Fruit fly (Drosophila melanogaster) whole organism, embryonic: ENCODE measurements around the gene st.

ENCODE experiments used
- Abd-B ChIP-seq: fragments of 200-800 bp; sonication (Bioruptor generic); optimal IDR thresholded peaks from 2 replicates; lab custom pipeline; 2018; ENCODE audit warnings: missing biosample characterization, mild to moderate bottlenecking, missing genetic modification characterization, moderate library complexity
- CG10267 ChIP-seq: fragments of 200-800 bp; sonication (Bioruptor generic); optimal IDR thresholded peaks from 2 replicates; lab custom pipeline; 2018; ENCODE audit warnings: missing biosample characterization, mild to moderate bottlenecking, missing genetic modification characterization, moderate library complexity
- CG10565 ChIP-seq: fragments of 200-800 bp; sonication (Bioruptor generic); optimal IDR thresholded peaks from 3 replicates; lab custom pipeline; 2016; ENCODE audit warnings: missing biosample characterization, mild to moderate bottlenecking, missing genetic modification characterization
- CG12236 ChIP-seq: fragments of 200-800 bp; sonication (Bioruptor generic); optimal IDR thresholded peaks from 2 replicates; lab custom pipeline; 2016; ENCODE audit warnings: missing biosample characterization, missing genetic modification characterization
- CG15601 ChIP-seq: fragments of 200-800 bp; sonication (Bioruptor generic); optimal IDR thresholded peaks from 3 replicates; lab custom pipeline; 2019; ENCODE audit warnings: missing biosample characterization, mild to moderate bottlenecking, missing genetic modification characterization, moderate library complexity
- CG17186 ChIP-seq: fragments of 200-800 bp; sonication (Bioruptor generic); optimal IDR thresholded peaks from 3 replicates; lab custom pipeline; 2017; ENCODE audit warnings: missing biosample characterization, missing genetic modification reagents, missing genetic modification characterization
- CG17802 ChIP-seq: fragments of 200-800 bp; sonication (Bioruptor generic); optimal IDR thresholded peaks from 2 replicates; lab custom pipeline; 2018; ENCODE audit warnings: missing biosample characterization, mild to moderate bottlenecking, missing genetic modification characterization, moderate library complexity
- CG18262 ChIP-seq: fragments of 200-800 bp; optimal IDR thresholded peaks from 3 replicates; lab custom pipeline; 2019; ENCODE audit warnings: missing biosample characterization, mild to moderate bottlenecking, missing genetic modification characterization, moderate library complexity
- CG18476 ChIP-seq: fragments of 200-800 bp; sonication (Bioruptor generic); optimal IDR thresholded peaks from 2 replicates; lab custom pipeline; 2016; ENCODE audit warnings: missing biosample characterization, mild to moderate bottlenecking, missing genetic modification characterization
- CG2120 ChIP-seq: fragments of 200-800 bp; sonication (Bioruptor generic); optimal IDR thresholded peaks from 3 replicates; lab custom pipeline; 2016; ENCODE audit warnings: missing biosample characterization, missing genetic modification characterization
- CG30431 ChIP-seq: fragments of 200-800 bp; sonication (Bioruptor generic); optimal IDR thresholded peaks from 2 replicates; lab custom pipeline; 2017; ENCODE audit warnings: missing biosample characterization, missing genetic modification characterization
- CG3065 ChIP-seq: fragments of 200-800 bp; sonication (Bioruptor generic); optimal IDR thresholded peaks from 2 replicates; lab custom pipeline; 2016; ENCODE audit warnings: missing biosample characterization, missing genetic modification characterization
- CG34224 ChIP-seq: fragments of 200-800 bp; sonication (Bioruptor generic); IDR thresholded peaks from 3 replicates; pipeline ENCODE4 v1.3.6; 2022; ENCODE audit warnings: missing biosample characterization, missing genetic modification characterization; ENCODE audit not compliant: partially characterized antibody
- CG4328 ChIP-seq: fragments of 200-800 bp; sonication (Bioruptor generic); optimal IDR thresholded peaks from 3 replicates; lab custom pipeline; 2017; ENCODE audit warnings: missing biosample characterization, missing genetic modification reagents, missing genetic modification characterization
- CG6254 ChIP-seq: fragments of 200-800 bp; sonication (Bioruptor generic); optimal IDR thresholded peaks from 3 replicates; lab custom pipeline; 2017; ENCODE audit warnings: mild to moderate bottlenecking, missing biosample characterization, missing genetic modification reagents, missing genetic modification characterization
- CG7928 ChIP-seq: fragments of 200-800 bp; sonication (Bioruptor generic); optimal IDR thresholded peaks from 2 replicates; lab custom pipeline; 2017; ENCODE audit warnings: missing biosample characterization, mild to moderate bottlenecking, missing genetic modification characterization
- CG9797 ChIP-seq: fragments of 200-800 bp; sonication (Bioruptor generic); optimal IDR thresholded peaks from 3 replicates; lab custom pipeline; 2018; ENCODE audit warnings: missing biosample characterization, mild to moderate bottlenecking, missing genetic modification characterization
- Dad ChIP-seq: fragments of 200-800 bp; sonication (Bioruptor generic); optimal IDR thresholded peaks from 3 replicates; lab custom pipeline; 2016; ENCODE audit warnings: missing biosample characterization, missing genetic modification characterization
- Dek ChIP-seq: fragments of 200-800 bp; sonication (Bioruptor generic); optimal IDR thresholded peaks from 3 replicates; lab custom pipeline; 2019; ENCODE audit warnings: missing biosample characterization, mild to moderate bottlenecking, missing genetic modification characterization, moderate library complexity
- Dip3 ChIP-seq: fragments of 200-800 bp; sonication (Bioruptor generic); optimal IDR thresholded peaks from 3 replicates; lab custom pipeline; 2016; ENCODE audit warnings: missing biosample characterization, missing genetic modification characterization
- Dll ChIP-seq: fragments of 200-800 bp; sonication (Bioruptor generic); IDR thresholded peaks from 4 replicates; pipeline ENCODE4 v1.3.6; 2022; ENCODE audit warnings: missing biosample characterization, missing genetic modification characterization; ENCODE audit not compliant: partially characterized antibody
- Fer1 ChIP-seq: fragments of 200-800 bp; sonication (Bioruptor generic); optimal IDR thresholded peaks from 2 replicates; lab custom pipeline; 2017; ENCODE audit warnings: missing biosample characterization, mild to moderate bottlenecking, missing genetic modification characterization
- Hmx ChIP-seq: fragments of 200-800 bp; sonication (Bioruptor generic); optimal IDR thresholded peaks from 2 replicates; lab custom pipeline; 2016; ENCODE audit warnings: missing biosample characterization, missing genetic modification characterization
- Max ChIP-seq: fragments of 200-800 bp; sonication (Bioruptor generic); optimal IDR thresholded peaks from 2 replicates; lab custom pipeline; 2016; ENCODE audit warnings: missing biosample characterization, mild to moderate bottlenecking, missing genetic modification characterization
- NfI ChIP-seq: fragments of 200-800 bp; sonication (Bioruptor generic); optimal IDR thresholded peaks from 3 replicates; lab custom pipeline; 2018; ENCODE audit warnings: missing biosample characterization, mild to moderate bottlenecking, missing genetic modification characterization, moderate library complexity
- PHDP ChIP-seq: fragments of 200-800 bp; sonication (Bioruptor generic); optimal IDR thresholded peaks from 3 replicates; lab custom pipeline; 2018; ENCODE audit warnings: missing biosample characterization, mild to moderate bottlenecking, missing genetic modification characterization, moderate library complexity
- Pdp1 ChIP-seq, 2 experiments: fragments of 200-800 bp; sonication (Bioruptor generic); optimal IDR thresholded peaks; 3 replicates each; lab custom pipeline; 2016; ENCODE audit warnings: missing biosample characterization in 2 of 2, missing genetic modification characterization in 2 of 2, mild to moderate bottlenecking in 1 of 2, moderate library complexity in 1 of 2
- Side ChIP-seq: fragments of 200-800 bp; sonication (Bioruptor generic); optimal IDR thresholded peaks from 2 replicates; lab custom pipeline; 2016; ENCODE audit warnings: missing biosample characterization, missing genetic modification characterization
- Trl ChIP-seq, 3 experiments: fragments of >200 bp in 2 of 3; fragments of 200-800 bp in 1 of 3; sonication (Bioruptor generic) in 1 of 3; optimal IDR thresholded peaks; 2 replicates in 1 of 3; 3 replicates in 2 of 3; lab custom pipeline; 2016 to 2017; ENCODE audit warnings: missing biosample characterization in 1 of 3, missing genetic modification characterization in 1 of 3
- abd-A ChIP-seq: fragments of 200-800 bp; sonication (Bioruptor generic); optimal IDR thresholded peaks from 3 replicates; lab custom pipeline; 2019; ENCODE audit warnings: missing biosample characterization, mild to moderate bottlenecking, missing genetic modification characterization, moderate library complexity
- ap ChIP-seq: fragments of 200-800 bp; sonication (Bioruptor generic); IDR thresholded peaks from 2 replicates; pipeline ENCODE4 v1.3.6; 2022; ENCODE audit warnings: missing biosample characterization, missing genetic modification characterization
- cas ChIP-seq: fragments of 200-800 bp; sonication (Bioruptor generic); IDR thresholded peaks from 2 replicates; pipeline ENCODE4 v1.3.6; 2022; ENCODE audit warnings: missing biosample characterization, missing genetic modification characterization
- chm ChIP-seq: fragments of 200-800 bp; sonication (Bioruptor generic); IDR thresholded peaks from 2 replicates; pipeline ENCODE4 v1.3.6; 2022; ENCODE audit warnings: missing biosample characterization, missing genetic modification characterization
- ems ChIP-seq: fragments of 200-800 bp; sonication (Bioruptor generic); optimal IDR thresholded peaks from 3 replicates; lab custom pipeline; 2016; ENCODE audit warnings: missing biosample characterization, missing genetic modification characterization
- en ChIP-seq: fragments of 200-800 bp; sonication (Bioruptor generic); optimal IDR thresholded peaks from 2 replicates; lab custom pipeline; 2016; ENCODE audit warnings: missing biosample characterization, missing genetic modification characterization
- jing ChIP-seq: fragments of 200-800 bp; sonication (Bioruptor generic); optimal IDR thresholded peaks from 2 replicates; lab custom pipeline; 2018; ENCODE audit warnings: missing biosample characterization, mild to moderate bottlenecking, missing genetic modification characterization
- jumu ChIP-seq: fragments of 200-800 bp; sonication (Bioruptor generic); optimal IDR thresholded peaks from 3 replicates; lab custom pipeline; 2016; ENCODE audit warnings: missing biosample characterization, missing genetic modification characterization
- kah ChIP-seq: fragments of 200-800 bp; sonication (Bioruptor generic); optimal IDR thresholded peaks from 2 replicates; lab custom pipeline; 2018; ENCODE audit warnings: missing biosample characterization, mild to moderate bottlenecking, missing genetic modification characterization
- klu ChIP-seq: fragments of 200-800 bp; sonication (Bioruptor generic); IDR thresholded peaks from 2 replicates; pipeline ENCODE4 v1.3.6; 2022; ENCODE audit warnings: missing biosample characterization, missing genetic modification characterization
- mirr ChIP-seq: fragments of 200-800 bp; sonication (Bioruptor generic); optimal IDR thresholded peaks from 3 replicates; lab custom pipeline; 2018; ENCODE audit warnings: missing biosample characterization, mild to moderate bottlenecking, missing genetic modification characterization
- org-1 ChIP-seq: fragments of 200-800 bp; sonication (Bioruptor generic); optimal IDR thresholded peaks from 2 replicates; lab custom pipeline; 2017; ENCODE audit warnings: missing biosample characterization, missing genetic modification characterization
- phol ChIP-seq: fragments of 200-800 bp; sonication (Bioruptor generic); optimal IDR thresholded peaks from 3 replicates; lab custom pipeline; 2018; ENCODE audit warnings: missing biosample characterization, mild to moderate bottlenecking, missing genetic modification characterization, moderate library complexity
- pnt ChIP-seq: fragments of 200-800 bp; sonication (Bioruptor generic); optimal IDR thresholded peaks from 3 replicates; lab custom pipeline; 2016; ENCODE audit warnings: missing biosample characterization, missing genetic modification characterization
- sens-2 ChIP-seq: fragments of 200-800 bp; sonication (Bioruptor generic); IDR thresholded peaks from 2 replicates; pipeline ENCODE4 v1.3.6; 2022; ENCODE audit warnings: missing biosample characterization, missing genetic modification characterization
- so ChIP-seq: fragments of 200-800 bp; sonication (Bioruptor generic); IDR thresholded peaks from 3 replicates; pipeline ENCODE4 v1.3.6; 2022; ENCODE audit warnings: missing biosample characterization, missing genetic modification characterization
- sqz ChIP-seq: fragments of 200-800 bp; sonication (Bioruptor generic); optimal IDR thresholded peaks from 3 replicates; lab custom pipeline; 2018; ENCODE audit warnings: missing biosample characterization, mild to moderate bottlenecking, missing genetic modification characterization
- tll ChIP-seq, 2 experiments: fragments of 200-800 bp in 1 of 2; fragments of >200 bp in 1 of 2; sonication (Bioruptor generic) in 1 of 2; optimal IDR thresholded peaks; 2 replicates each; lab custom pipeline; 2017 to 2019; ENCODE audit warnings: missing biosample characterization in 2 of 2, missing genetic modification characterization in 2 of 2, mild to moderate bottlenecking in 1 of 2, moderate library complexity in 1 of 2
- trem ChIP-seq: fragments of 200-800 bp; optimal IDR thresholded peaks from 3 replicates; lab custom pipeline; 2019; ENCODE audit warnings: missing biosample characterization, mild to moderate bottlenecking, missing genetic modification characterization, moderate library complexity
- ttk ChIP-seq: fragments of 200-800 bp; sonication (Bioruptor generic); IDR thresholded peaks from 2 replicates; pipeline ENCODE4 v2.1.2; 2022; ENCODE audit warnings: missing biosample characterization, missing genetic modification characterization
- zfh2 ChIP-seq: fragments of 200-800 bp; sonication (Bioruptor generic); optimal IDR thresholded peaks from 2 replicates; lab custom pipeline; 2016; ENCODE audit warnings: missing biosample characterization, missing genetic modification characterization

The st gene

dm6 chr3L:16533932-16534331 is 36.5 kb downstream of the st start (continued):
- TF ChIP-seq ttk (GFP tag; lab: Robert Waterston, UW), result peak; percentile 44; the same call in 1 of the 2 replicates
- peak; percentile 81 for TF ChIP-seq CG18476 (GFP tag; lab: Kevin White, UChicago)
- TF ChIP-seq CG10565 (GFP tag; lab: Kevin White, UChicago), result peak; percentile 18
- TF ChIP-seq jing, result peak; percentile 60
- peak; percentile 88 for TF ChIP-seq PHDP
- peak; percentile 70 for TF ChIP-seq CG4328
- TF ChIP-seq CG18262 (tag; lab: Kevin White, UChicago), result peak; percentile 87
- peak; percentile 92 for TF ChIP-seq phol (tag; lab: Kevin White, UChicago)
- TF ChIP-seq trem (tag; lab: Kevin White, UChicago), result peak; percentile 75
- TF ChIP-seq Side, result peak; percentile 66
- TF ChIP-seq pnt (GFP tag; lab: Kevin White, UChicago), result peak; percentile 62
- TF ChIP-seq CG6254, result peak; percentile 57
- peak; percentile 79 for TF ChIP-seq Abd-B
- TF ChIP-seq ems, result peak; percentile 49
- TF ChIP-seq chm, result no peak; the same call in 1 of the 2 replicates
- TF ChIP-seq abd-A, result peak; percentile 37
- no peak for TF ChIP-seq Hmx
- TF ChIP-seq en (GFP tag; lab: Kevin White, UChicago), result peak; percentile 43
- TF ChIP-seq Trl (optimal IDR thresholded peaks at IDR 0.05; lab: Kevin White, UChicago), result no peak
- peak; percentile 53 for TF ChIP-seq Trl (GFP tag; optimal IDR thresholded peaks at IDR 0.05; lab: Kevin White, UChicago)
- no peak for TF ChIP-seq cas
- TF ChIP-seq CG17186 (GFP tag; lab: Kevin White, UChicago), result peak; percentile 6
- peak; percentile 49; the same call in 1 of the 2 replicates for TF ChIP-seq ap (GFP tag; lab: Robert Waterston, UW)
- no peak for TF ChIP-seq sens-2 (GFP tag; lab: Robert Waterston, UW)
- TF ChIP-seq NfI (GFP tag; lab: Kevin White, UChicago), result peak; percentile 85
- TF ChIP-seq CG10267 (tag; lab: Kevin White, UChicago), result peak; percentile 74
- peak; percentile 68 for TF ChIP-seq Dek (tag; lab: Kevin White, UChicago)
- peak; percentile 67 for TF ChIP-seq jumu (GFP tag; lab: Kevin White, UChicago)
- peak; percentile 73 for TF ChIP-seq org-1 (GFP tag; lab: Kevin White, UChicago)
- TF ChIP-seq CG30431 (GFP tag; lab: Kevin White, UChicago), result peak; percentile 70
- TF ChIP-seq klu (GFP tag; lab: Robert Waterston, UW), result peak; percentile 63; the same call in 1 of the 2 replicates
- TF ChIP-seq CG7928 (GFP tag; lab: Kevin White, UChicago), result peak; percentile 9
- no peak for TF ChIP-seq CG34224 (GFP tag; lab: Robert Waterston, UW)
- TF ChIP-seq sqz (GFP tag; lab: Kevin White, UChicago), result peak; percentile 69
- TF ChIP-seq CG17802 (tag; lab: Kevin White, UChicago), result peak; percentile 53
- TF ChIP-seq kah (GFP tag; lab: Kevin White, UChicago), result peak; percentile 53
- TF ChIP-seq Max (GFP tag; lab: Kevin White, UChicago), result peak; percentile 80
- peak; percentile 57 for TF ChIP-seq Dip3
- TF ChIP-seq Dad (GFP tag; lab: Kevin White, UChicago), result peak; percentile 23
- no peak for TF ChIP-seq mirr
- TF ChIP-seq CG2120 (GFP tag; lab: Kevin White, UChicago), result peak; percentile 87
- peak; percentile 69 for TF ChIP-seq CG15601
- TF ChIP-seq Fer1 (GFP tag; lab: Kevin White, UChicago), result peak; percentile 85
- TF ChIP-seq CG12236 (GFP tag; lab: Kevin White, UChicago), result peak; percentile 30
- peak; percentile 47 for TF ChIP-seq zfh2 (GFP tag; lab: Kevin White, UChicago)
- peak; percentile 75; the same call in 2 of the 3 replicates for TF ChIP-seq so (GFP tag; lab: Robert Waterston, UW)
- no peak for TF ChIP-seq Dll (GFP tag; lab: Robert Waterston, UW)
- TF ChIP-seq CG3065, result peak; percentile 11
- TF ChIP-seq Pdp1 (GFP tag; optimal IDR thresholded peaks at IDR 0.05; lab: Kevin White, UChicago), result peak in 1 of 2 experiments; percentile 67
- no peak for TF ChIP-seq CG9797 (GFP tag; lab: Kevin White, UChicago)
- no peak for TF ChIP-seq tll (GFP tag; optimal IDR thresholded peaks at IDR 0.05; lab: Kevin White, UChicago)
